Fruit fly (Drosophila melanogaster) whole organism, wandering third instar larva: Measurements from ENCODE around the gene cno.

Experiments used
- Abd-B ChIP-seq: fragments of >200 bp; optimal IDR thresholded peaks from 2 replicates; lab custom pipeline; 2017; ENCODE audit warnings: missing biosample characterization, missing genetic modification characterization
- Myc ChIP-seq: fragments of >200 bp; optimal IDR thresholded peaks from 2 replicates; lab custom pipeline; 2017
- jim ChIP-seq: fragments of 175-275, 200-325 bp; sonication (Bioruptor generic); optimal IDR thresholded peaks from 2 replicates; lab custom pipeline; 2016; ENCODE audit warnings: missing biosample characterization, mild to moderate bottlenecking, missing genetic modification characterization

dm6 chr3R:5217278-5217714, at the start of gene cno:
- TF ChIP-seq Myc (lab: Kevin White, UChicago) = peak; percentile 20
- TF ChIP-seq Abd-B = no peak
- no peak for TF ChIP-seq jim
